Worm (Caenorhabditis elegans): ENCODE measurements around the gene popl-7.

The popl-7 gene

ce11 chrIV:13388779-13389178, 18.3 kb downstream of the popl-7 start (continued):
- TF ChIP-seq ztf-11 (tag; optimal IDR thresholded peaks at IDR 0.05) (no peak), nhr-11 (tag; optimal IDR thresholded peaks at IDR 0.05) (no peak), skn-1 (tag; optimal IDR thresholded peaks at IDR 0.05) (no peak), pha-4 (tag; optimal IDR thresholded peaks at IDR 0.05) (no peak)

- TF ChIP-seq nhr-43 (tag; optimal IDR thresholded peaks at IDR 0.05; ENCODE audit: poor library complexity, severe bottlenecking) = peak; percentile 36
- TF ChIP-seq ztf-11 (tag; optimal IDR thresholded peaks at IDR 0.05) = no peak
- TF ChIP-seq ceh-9 (tag; optimal IDR thresholded peaks at IDR 0.05) = no peak
- no peak for TF ChIP-seq mdl-1 (tag; optimal IDR thresholded peaks at IDR 0.05)
- TF ChIP-seq elt-2 (tag; optimal IDR thresholded peaks at IDR 0.05) = no peak
- TF ChIP-seq unc-62 (GFP tag; optimal IDR thresholded peaks at IDR 0.05) = no peak
Observed at ce11 chrIV:13389237-13389636, 18.7 kb downstream of the popl-7 start.

ce11 chrIV:13390770-13391169, 20.3 kb downstream of the popl-7 start:
- no peak for TF ChIP-seq lin-39 (tag; optimal IDR thresholded peaks at IDR 0.05)
- TF ChIP-seq tbx-2 (tag; optimal IDR thresholded peaks at IDR 0.05) = no peak
- no peak for TF ChIP-seq ztf-11 (tag; optimal IDR thresholded peaks at IDR 0.05)
- TF ChIP-seq nhr-23 (tag; optimal IDR thresholded peaks at IDR 0.05) = no peak
- no peak for TF ChIP-seq ceh-82 (tag; optimal IDR thresholded peaks at IDR 0.05)
- TF ChIP-seq sea-2 (GFP tag; optimal IDR thresholded peaks at IDR 0.05) = no peak
- no peak for TF ChIP-seq pha-4 (tag; optimal IDR thresholded peaks at IDR 0.05)
- TF ChIP-seq ztf-4 (tag; optimal IDR thresholded peaks at IDR 0.05) = no peak
- no peak for TF ChIP-seq nhr-67 (tag; optimal IDR thresholded peaks at IDR 0.05)
- TF ChIP-seq mdl-1 (tag; optimal IDR thresholded peaks at IDR 0.05) = no peak
- TF ChIP-seq snpc-4 (tag; optimal IDR thresholded peaks at IDR 0.05) = no peak

- TF ChIP-seq nhr-43 (tag; optimal IDR thresholded peaks at IDR 0.05; ENCODE audit: poor library complexity, severe bottlenecking) (peak; percentile 10), ama-1 (optimal IDR thresholded peaks at IDR 0.05) (peak; percentile 72), nfya-1 (tag; optimal IDR thresholded peaks at IDR 0.05; ENCODE audit: insufficient read depth) (no peak)
Observed at ce11 chrIV:13392230-13392629, 21.7 kb downstream of the popl-7 start.

ce11 chrIV:13393246-13393716, 22.8 kb downstream of the popl-7 start:
- no peak for TF ChIP-seq ceh-28 (tag; optimal IDR thresholded peaks at IDR 0.05)
- TF ChIP-seq pha-4 (tag; optimal IDR thresholded peaks at IDR 0.05) = no peak
- peak; percentile 90 for TF ChIP-seq elt-2 (tag; optimal IDR thresholded peaks at IDR 0.05)
- TF ChIP-seq elt-1 (tag; optimal IDR thresholded peaks at IDR 0.05) = no peak
- TF ChIP-seq snpc-4 (tag; optimal IDR thresholded peaks at IDR 0.05) = no peak
- peak; percentile 26 for TF ChIP-seq jun-1 (tag; optimal IDR thresholded peaks at IDR 0.05)
- no peak for TF ChIP-seq tbx-2 (tag; optimal IDR thresholded peaks at IDR 0.05)
- no peak for TF ChIP-seq egl-5 (tag; optimal IDR thresholded peaks at IDR 0.05)
- peak; percentile 87 for TF ChIP-seq nhr-23 (tag; optimal IDR thresholded peaks at IDR 0.05)
- TF ChIP-seq mdl-1 (tag; optimal IDR thresholded peaks at IDR 0.05) = no peak
- no peak for TF ChIP-seq hmg-11 (tag; optimal IDR thresholded peaks at IDR 0.05)
- TF ChIP-seq fos-1 (tag; optimal IDR thresholded peaks at IDR 0.05) = no peak
- no peak for TF ChIP-seq aly-2 (tag; optimal IDR thresholded peaks at IDR 0.05)
- no peak for TF ChIP-seq mml-1 (tag; optimal IDR thresholded peaks at IDR 0.05)
- no peak for TF ChIP-seq ceh-9 (tag; optimal IDR thresholded peaks at IDR 0.05)
- TF ChIP-seq nhr-237 (tag; optimal IDR thresholded peaks at IDR 0.05) = no peak
- TF ChIP-seq nhr-11 (tag; optimal IDR thresholded peaks at IDR 0.05) = no peak
- no peak for TF ChIP-seq nhr-67 (tag; optimal IDR thresholded peaks at IDR 0.05)
- peak; percentile 61 for TF ChIP-seq skn-1 (tag; optimal IDR thresholded peaks at IDR 0.05)
- no peak for TF ChIP-seq nhr-12 (tag; optimal IDR thresholded peaks at IDR 0.05)
- peak; percentile 92 for TF ChIP-seq pqm-1 (tag; optimal IDR thresholded peaks at IDR 0.05)
- TF ChIP-seq sea-2 (GFP tag; optimal IDR thresholded peaks at IDR 0.05) = no peak
- no peak for TF ChIP-seq ZK546.5 (tag; optimal IDR thresholded peaks at IDR 0.05)
- TF ChIP-seq R02D3.7 (tag; optimal IDR thresholded peaks at IDR 0.05) = no peak
- peak; percentile 17 for TF ChIP-seq nhr-28 (tag; optimal IDR thresholded peaks at IDR 0.05)
- peak; percentile 47 for TF ChIP-seq lsy-12 (tag; optimal IDR thresholded peaks at IDR 0.05)
- TF ChIP-seq elt-3 (tag; optimal IDR thresholded peaks at IDR 0.05) = peak in 1 of 3 experiments; percentile 7
- peak; percentile 7 for TF ChIP-seq nhr-77 (tag; optimal IDR thresholded peaks at IDR 0.05)
- no peak for TF ChIP-seq unc-39 (tag; optimal IDR thresholded peaks at IDR 0.05)
- no peak for TF ChIP-seq nhr-76 (tag; optimal IDR thresholded peaks at IDR 0.05)
- TF ChIP-seq egl-27 (tag; optimal IDR thresholded peaks at IDR 0.05) = no peak
- TF ChIP-seq nhr-25 (tag; optimal IDR thresholded peaks at IDR 0.05) = peak; percentile 54
- no peak for TF ChIP-seq lin-39 (tag; optimal IDR thresholded peaks at IDR 0.05)
- no peak for TF ChIP-seq ceh-16 (tag; optimal IDR thresholded peaks at IDR 0.05)
- peak; percentile 9 for TF ChIP-seq nfya-1 (tag; optimal IDR thresholded peaks at IDR 0.05; ENCODE audit: insufficient read depth)
- no peak for TF ChIP-seq ztf-11 (tag; optimal IDR thresholded peaks at IDR 0.05)
- no peak for TF ChIP-seq ama-1 (optimal IDR thresholded peaks at IDR 0.05)
- TF ChIP-seq daf-12 (tag; optimal IDR thresholded peaks at IDR 0.05) = no peak
- no peak for TF ChIP-seq zag-1 (tag; optimal IDR thresholded peaks at IDR 0.05)
- TF ChIP-seq lin-15B (tag; optimal IDR thresholded peaks at IDR 0.05) = no peak
- TF ChIP-seq unc-62 (GFP tag; optimal IDR thresholded peaks at IDR 0.05) = no peak

Measured in whole organism, L3 larva.